Fruit fly (Drosophila melanogaster) whole organism, embryonic: ENCODE data around the gene CG3448.

Source experiments
- ATbp ChIP-seq: fragments of 200-800 bp; sonication (Bioruptor generic); optimal IDR thresholded peaks from 2 replicates; lab custom pipeline; 2017; ENCODE audit warnings: missing biosample characterization, mild to moderate bottlenecking, missing genetic modification characterization, missing genetic modification reagents
- Asciz ChIP-seq: fragments of 200-800 bp; sonication (Bioruptor generic); optimal IDR thresholded peaks from 2 replicates; lab custom pipeline; 2017; ENCODE audit warnings: missing biosample characterization, mild to moderate bottlenecking, missing genetic modification characterization, missing genetic modification reagents
- CG10565 ChIP-seq: fragments of 200-800 bp; sonication (Bioruptor generic); optimal IDR thresholded peaks from 3 replicates; lab custom pipeline; 2016; ENCODE audit warnings: missing biosample characterization, mild to moderate bottlenecking, missing genetic modification characterization
- CG11085 ChIP-seq: fragments of 200-800 bp; sonication (Bioruptor generic); IDR thresholded peaks from 2 replicates; pipeline ENCODE4 v1.3.6; 2022; ENCODE audit warnings: missing biosample characterization, missing genetic modification characterization
- CG12391 ChIP-seq: fragments of 200-800 bp; sonication (Bioruptor generic); optimal IDR thresholded peaks from 3 replicates; lab custom pipeline; 2018; ENCODE audit warnings: missing biosample characterization, mild to moderate bottlenecking, missing genetic modification characterization, moderate library complexity
- CG13624 ChIP-seq: fragments of 200-800 bp; sonication (Bioruptor generic); optimal IDR thresholded peaks from 2 replicates; lab custom pipeline; 2016; ENCODE audit warnings: missing biosample characterization, missing genetic modification characterization
- CG13775 ChIP-seq: fragments of 200-800 bp; sonication (Bioruptor generic); optimal IDR thresholded peaks from 3 replicates; lab custom pipeline; 2017; ENCODE audit warnings: missing biosample characterization, mild to moderate bottlenecking, missing genetic modification characterization
- CG15269 ChIP-seq: fragments of 200-800 bp; sonication (Bioruptor generic); optimal IDR thresholded peaks from 2 replicates; lab custom pipeline; 2018; ENCODE audit warnings: missing biosample characterization, mild to moderate bottlenecking, missing genetic modification characterization, moderate library complexity
- CG15601 ChIP-seq: fragments of 200-800 bp; sonication (Bioruptor generic); optimal IDR thresholded peaks from 3 replicates; lab custom pipeline; 2019; ENCODE audit warnings: missing biosample characterization, mild to moderate bottlenecking, missing genetic modification characterization, moderate library complexity
- CG17328 ChIP-seq: fragments of 200-800 bp; sonication (Bioruptor generic); IDR thresholded peaks from 2 replicates; pipeline ENCODE4 v1.3.6; 2022; ENCODE audit warnings: missing biosample characterization, missing genetic modification characterization
- CG17361 ChIP-seq: fragments of 200-800 bp; sonication (Bioruptor generic); IDR thresholded peaks from 3 replicates; pipeline ENCODE4 v1.3.6; 2022; ENCODE audit warnings: missing biosample characterization, missing genetic modification characterization
- CG2129 ChIP-seq: fragments of 200-800 bp; sonication (Bioruptor generic); IDR thresholded peaks from 2 replicates; pipeline ENCODE4 v1.3.6; 2022; ENCODE audit warnings: missing biosample characterization, missing genetic modification characterization; ENCODE audit not compliant: partially characterized antibody
- CG2875 ChIP-seq: fragments of 200-800 bp; sonication (Bioruptor generic); optimal IDR thresholded peaks from 2 replicates; lab custom pipeline; 2017; ENCODE audit warnings: missing biosample characterization, mild to moderate bottlenecking, missing genetic modification characterization, missing genetic modification reagents
- CG30403 ChIP-seq: fragments of 200-800 bp; sonication (Bioruptor generic); optimal IDR thresholded peaks from 3 replicates; lab custom pipeline; 2016; ENCODE audit warnings: missing biosample characterization, missing genetic modification characterization
- CG31388 ChIP-seq: fragments of 200-800 bp; sonication (Bioruptor generic); optimal IDR thresholded peaks from 2 replicates; lab custom pipeline; 2016; ENCODE audit warnings: missing biosample characterization, missing genetic modification characterization
- CG32767 ChIP-seq: fragments of 200-800 bp; sonication (Bioruptor generic); IDR thresholded peaks from 2 replicates; pipeline ENCODE4 v1.3.6; 2022; ENCODE audit warnings: missing biosample characterization, missing genetic modification characterization
- CG3847 ChIP-seq: fragments of 200-800 bp; sonication (Bioruptor generic); IDR thresholded peaks from 2 replicates; pipeline ENCODE4 v1.3.6; 2022; ENCODE audit warnings: missing biosample characterization, missing genetic modification characterization
- CG4820 ChIP-seq: fragments of 200-800 bp; sonication (Bioruptor generic); optimal IDR thresholded peaks from 3 replicates; lab custom pipeline; 2016; ENCODE audit warnings: missing biosample characterization, missing genetic modification characterization
- CG5953 ChIP-seq: fragments of 200-800 bp; sonication (Bioruptor generic); IDR thresholded peaks from 2 replicates; pipeline ENCODE4 v1.3.6; 2022; ENCODE audit warnings: missing biosample characterization, missing genetic modification characterization
- CG8290 ChIP-seq, 3 experiments: fragments of 200-800 bp; sonication (Bioruptor generic); optimal IDR thresholded peaks; 2 replicates each; lab custom pipeline; 2016 to 2019; ENCODE audit warnings: missing biosample characterization in 3 of 3, missing genetic modification characterization in 3 of 3, mild to moderate bottlenecking in 2 of 3, moderate library complexity in 1 of 3
- CG9727 ChIP-seq: fragments of 200-800 bp; sonication (Bioruptor generic); optimal IDR thresholded peaks from 3 replicates; lab custom pipeline; 2017; ENCODE audit warnings: missing biosample characterization, mild to moderate bottlenecking, missing genetic modification characterization
- CG9797 ChIP-seq: fragments of 200-800 bp; sonication (Bioruptor generic); optimal IDR thresholded peaks from 3 replicates; lab custom pipeline; 2018; ENCODE audit warnings: missing biosample characterization, mild to moderate bottlenecking, missing genetic modification characterization
- CG9876 ChIP-seq: fragments of 200-800 bp; sonication (Bioruptor generic); optimal IDR thresholded peaks from 2 replicates; lab custom pipeline; 2016; ENCODE audit warnings: missing biosample characterization, missing genetic modification characterization
- CTCF ChIP-seq: fragments of 200-800 bp; sonication (Bioruptor generic); optimal IDR thresholded peaks from 2 replicates; lab custom pipeline; 2017; ENCODE audit warnings: missing biosample characterization, mild to moderate bottlenecking, missing genetic modification characterization, moderate library complexity
- Dip3 ChIP-seq: fragments of 200-800 bp; sonication (Bioruptor generic); optimal IDR thresholded peaks from 3 replicates; lab custom pipeline; 2016; ENCODE audit warnings: missing biosample characterization, missing genetic modification characterization
- GATAe ChIP-seq: fragments of 200-800 bp; sonication (Bioruptor generic); conservative IDR thresholded peaks from 2 replicates; pipeline ENCODE4 v1.3.6; 2022; ENCODE audit warnings: missing biosample characterization, missing genetic modification characterization
- Gsc ChIP-seq: fragments of 200-800 bp; sonication (Bioruptor generic); IDR thresholded peaks from 2 replicates; pipeline ENCODE4 v1.3.6; 2022; ENCODE audit warnings: missing biosample characterization, missing genetic modification characterization
- H2.0 ChIP-seq: fragments of 200-800 bp; sonication (Bioruptor generic); IDR thresholded peaks from 2 replicates; pipeline ENCODE4 v1.3.6; 2022; ENCODE audit warnings: missing biosample characterization, missing genetic modification characterization
- HLH54F ChIP-seq: fragments of 200-800 bp; sonication (Bioruptor generic); optimal IDR thresholded peaks from 3 replicates; lab custom pipeline; 2016; ENCODE audit warnings: missing biosample characterization, missing genetic modification characterization
- HmgZ ChIP-seq: fragments of 200-800 bp; sonication (Bioruptor generic); optimal IDR thresholded peaks from 2 replicates; lab custom pipeline; 2018; ENCODE audit warnings: missing biosample characterization, mild to moderate bottlenecking, missing genetic modification characterization
- Hr39 ChIP-seq: fragments of >200 bp; optimal IDR thresholded peaks from 2 replicates; lab custom pipeline; 2017
- Mrtf ChIP-seq: fragments of 200-800 bp; sonication (Bioruptor generic); IDR thresholded peaks from 3 replicates; pipeline ENCODE4 v1.3.6; 2022; ENCODE audit warnings: missing biosample characterization, missing genetic modification characterization
- Ravus ChIP-seq: fragments of 200-800 bp; sonication (Bioruptor generic); IDR thresholded peaks from 2 replicates; pipeline ENCODE4 v1.3.6; 2022; ENCODE audit warnings: missing biosample characterization, missing genetic modification characterization
- Scr ChIP-seq: fragments of 200-800 bp; sonication (Bioruptor generic); IDR thresholded peaks from 2 replicates; pipeline ENCODE4 v1.3.6; 2022; ENCODE audit warnings: missing biosample characterization, missing genetic modification characterization; ENCODE audit not compliant: partially characterized antibody
- Trl ChIP-seq, 3 experiments: fragments of >200 bp in 2 of 3; fragments of 200-800 bp in 1 of 3; sonication (Bioruptor generic) in 1 of 3; optimal IDR thresholded peaks; 2 replicates in 1 of 3; 3 replicates in 2 of 3; lab custom pipeline; 2016 to 2017; ENCODE audit warnings: missing biosample characterization in 1 of 3, missing genetic modification characterization in 1 of 3
- ac ChIP-seq: fragments of 200-800 bp; sonication (Bioruptor generic); optimal IDR thresholded peaks from 3 replicates; lab custom pipeline; 2017; ENCODE audit warnings: missing biosample characterization, mild to moderate bottlenecking, missing genetic modification characterization
- amos ChIP-seq: fragments of 200-800 bp; sonication (Bioruptor generic); IDR thresholded peaks from 2 replicates; pipeline ENCODE4 v1.3.6; 2022; ENCODE audit warnings: missing biosample characterization, missing genetic modification characterization; ENCODE audit not compliant: partially characterized antibody
- ase ChIP-seq: fragments of 200-800 bp; sonication (Bioruptor generic); IDR thresholded peaks from 3 replicates; pipeline ENCODE4 v1.3.6; 2022; ENCODE audit warnings: missing biosample characterization, missing genetic modification characterization
- bab2 ChIP-seq: fragments of 200-800 bp; sonication (Bioruptor generic); optimal IDR thresholded peaks from 2 replicates; lab custom pipeline; 2016; ENCODE audit warnings: missing biosample characterization, missing genetic modification characterization
- dimm ChIP-seq: fragments of 200-800 bp; sonication (Bioruptor generic); IDR thresholded peaks from 2 replicates; pipeline ENCODE4 v1.3.6; 2022; ENCODE audit warnings: missing biosample characterization, missing genetic modification characterization
- dmrt99B ChIP-seq: fragments of 200-800 bp; sonication (Bioruptor generic); optimal IDR thresholded peaks from 2 replicates; lab custom pipeline; 2018; ENCODE audit warnings: missing biosample characterization, mild to moderate bottlenecking, missing genetic modification characterization, moderate library complexity
- ewg ChIP-seq: fragments of 200-800 bp; sonication (Bioruptor generic); optimal IDR thresholded peaks from 3 replicates; lab custom pipeline; 2017; ENCODE audit warnings: mild to moderate bottlenecking, missing biosample characterization, missing genetic modification reagents, missing genetic modification characterization
- ftz-f1 ChIP-seq: fragments of 200-800 bp; sonication (Bioruptor generic); optimal IDR thresholded peaks from 2 replicates; lab custom pipeline; 2016; ENCODE audit warnings: missing biosample characterization, missing genetic modification characterization
- fu2 ChIP-seq: fragments of 200-800 bp; sonication (Bioruptor generic); optimal IDR thresholded peaks from 2 replicates; lab custom pipeline; 2016; ENCODE audit warnings: missing biosample characterization, missing genetic modification characterization
- gce ChIP-seq: fragments of 200-800 bp; sonication (Bioruptor generic); IDR thresholded peaks from 3 replicates; pipeline ENCODE4 v1.3.6; 2022; ENCODE audit warnings: missing biosample characterization, missing genetic modification characterization
- gt ChIP-seq: fragments of 200-800 bp; sonication (Bioruptor generic); IDR thresholded peaks from 2 replicates; pipeline ENCODE4 v1.3.6; 2022; ENCODE audit warnings: missing biosample characterization, missing genetic modification characterization
- hbn ChIP-seq: fragments of 200-800 bp; sonication (Bioruptor generic); IDR thresholded peaks from 2 replicates; pipeline ENCODE4 v1.3.6; 2022; ENCODE audit warnings: missing biosample characterization, missing genetic modification characterization; ENCODE audit not compliant: partially characterized antibody
- otp ChIP-seq: fragments of 200-800 bp; sonication (Bioruptor generic); IDR thresholded peaks from 3 replicates; pipeline ENCODE4, ENCODE4 v1.3.6; 2022; ENCODE audit warnings: missing biosample characterization, missing genetic modification characterization
- p53 ChIP-seq: fragments of 200-800 bp; sonication (Bioruptor generic); optimal IDR thresholded peaks from 2 replicates; lab custom pipeline; 2016; ENCODE audit warnings: missing biosample characterization, missing genetic modification characterization
- pb ChIP-seq: fragments of 200-800 bp; sonication (Bioruptor generic); optimal IDR thresholded peaks from 3 replicates; lab custom pipeline; 2016; ENCODE audit warnings: missing biosample characterization, missing genetic modification characterization
- sim ChIP-seq: fragments of 200-800 bp; sonication (Bioruptor generic); IDR thresholded peaks from 2 replicates; pipeline ENCODE4 v1.3.6; 2022; ENCODE audit warnings: missing biosample characterization, missing genetic modification characterization
- slp2 ChIP-seq: fragments of 200-800 bp; sonication (Bioruptor generic); optimal IDR thresholded peaks from 2 replicates; lab custom pipeline; 2016; ENCODE audit warnings: missing biosample characterization, missing genetic modification characterization

CG3448 gene

dm6 chr3L:9447239-9447777 lies 4.1 kb downstream of the CG3448 start (continued):
- TF ChIP-seq bab2 (GFP tag; lab: Kevin White, UChicago) (no peak), CG5953 (GFP tag; lab: Robert Waterston, UW) (no peak), CG4820 (GFP tag; lab: Kevin White, UChicago) (no peak), Hr39 (lab: Kevin White, UChicago) (no peak), otp (GFP tag; lab: Robert Waterston, UW) (peak; percentile 16; the same call in 1 of the 3 replicates), CG15269 (tag; lab: Kevin White, UChicago) (peak; percentile 14), Mrtf (no peak), amos (GFP tag; lab: Robert Waterston, UW) (no peak), ATbp (GFP tag; lab: Kevin White, UChicago) (no peak), slp2 (GFP tag; lab: Kevin White, UChicago) (no peak), CG13775 (GFP tag; lab: Kevin White, UChicago) (no peak), sim (GFP tag; lab: Robert Waterston, UW) (no peak), Ravus (GFP tag; lab: Robert Waterston, UW) (no peak), p53 (no peak), hbn (GFP tag; lab: Robert Waterston, UW) (no peak), CG3847 (GFP tag; lab: Robert Waterston, UW) (no peak), CG9797 (GFP tag; lab: Kevin White, UChicago) (no peak), GATAe (GFP tag; lab: Robert Waterston, UW) (peak; percentile 79; the same call in 1 of the 2 replicates), CG17361 (GFP tag; lab: Robert Waterston, UW) (no peak), ftz-f1 (GFP tag; lab: Kevin White, UChicago) (no peak), CG11085 (GFP tag; lab: Robert Waterston, UW) (no peak), CG31388 (GFP tag; lab: Kevin White, UChicago) (no peak), CG2129 (no peak), Trl (optimal IDR thresholded peaks at IDR 0.05; lab: Kevin White, UChicago) (no peak), Trl (GFP tag; optimal IDR thresholded peaks at IDR 0.05; lab: Kevin White, UChicago) (no peak), CG9876 (GFP tag; lab: Kevin White, UChicago) (no peak), Gsc (no peak), Dip3 (no peak), CG32767 (GFP tag; lab: Robert Waterston, UW) (0 out of 2 replicates have a peak, but pooled peaks have one; percentile 7), CG30403 (GFP tag; lab: Kevin White, UChicago) (no peak), gt (GFP tag; lab: Robert Waterston, UW) (no peak), CG17328 (GFP tag; lab: Robert Waterston, UW) (no peak), dimm (GFP tag; lab: Robert Waterston, UW) (no peak), gce (GFP tag; lab: Robert Waterston, UW) (no peak), CG13624 (GFP tag; lab: Kevin White, UChicago) (no peak), CG2875 (no peak), CG12391 (no peak), dmrt99B (no peak), ac (GFP tag; lab: Kevin White, UChicago) (no peak), Scr (GFP tag; lab: Robert Waterston, UW) (0 out of 2 replicates have a peak, but pooled peaks have one; percentile 12), CG10565 (GFP tag; lab: Kevin White, UChicago) (no peak), CG9727 (no peak), ewg (GFP tag; lab: Kevin White, UChicago) (no peak), H2.0 (no peak), CTCF (GFP tag; lab: Kevin White, UChicago) (no peak), HmgZ (no peak), pb (GFP tag; lab: Kevin White, UChicago) (no peak), fu2 (GFP tag; lab: Kevin White, UChicago) (no peak), CG8290 (GFP tag; optimal IDR thresholded peaks at IDR 0.05; lab: Kevin White, UChicago) (no peak), CG8290 (tag; optimal IDR thresholded peaks at IDR 0.05; lab: Kevin White, UChicago) (peak in 1 of 2 experiments; percentile 20), ase (GFP tag; lab: Robert Waterston, UW) (no peak), Asciz (GFP tag; lab: Kevin White, UChicago) (no peak), CG15601 (no peak), HLH54F (no peak)
